Worm (Caenorhabditis elegans): ENCODE measurements around the gene M70.1.
A peak's percentile ranks its signal among the peaks of the same experiment; 100 is the strongest.

The M70.1 gene

DNA sequence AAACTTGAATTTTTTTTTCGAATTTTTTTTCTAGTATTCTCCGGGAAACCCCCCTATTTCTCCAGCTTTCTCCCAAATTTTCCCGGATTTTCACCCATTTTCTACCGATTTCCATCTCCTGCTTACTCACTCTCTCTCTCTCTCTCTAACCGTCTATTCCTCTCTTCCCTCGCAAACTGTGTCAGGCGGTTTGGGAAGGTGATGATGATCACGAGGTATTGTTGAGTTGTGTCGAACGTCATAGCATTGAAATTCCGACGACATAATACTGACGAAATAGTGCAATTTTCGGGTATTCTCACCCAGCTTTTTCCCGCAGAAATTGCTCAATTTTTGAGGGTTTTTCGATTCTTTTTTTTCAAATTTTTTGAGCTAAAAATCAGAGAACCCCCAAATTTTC lies 25.5 kb upstream of the M70.1 start (continued):
- no peak for TF ChIP-seq alr-1 (tag; optimal IDR thresholded peaks at IDR 0.05; ENCODE audit: borderline replicate concordance)
- TF ChIP-seq C16A3.4 (tag; optimal IDR thresholded peaks at IDR 0.05) = peak; percentile 72
- TF ChIP-seq ceh-8 (GFP tag; optimal IDR thresholded peaks at IDR 0.05) = no peak
- TF ChIP-seq fkh-10 (GFP tag; optimal IDR thresholded peaks at IDR 0.05) = no peak
- no peak for TF ChIP-seq unc-86 (tag; optimal IDR thresholded peaks at IDR 0.05)
- no peak for TF ChIP-seq pag-3 (tag; optimal IDR thresholded peaks at IDR 0.05; ENCODE audit: borderline replicate concordance, insufficient read depth)
- peak; percentile 62 for TF ChIP-seq jun-1 (tag; optimal IDR thresholded peaks at IDR 0.05)
- peak; percentile 91 for TF ChIP-seq blmp-1 (tag; optimal IDR thresholded peaks at IDR 0.05)
- no peak for TF ChIP-seq nhr-28 (tag; optimal IDR thresholded peaks at IDR 0.05)
- peak; percentile 2 to 82 for TF ChIP-seq lin-35 (GFP tag; optimal IDR thresholded peaks at IDR 0.05)
- no peak for TF ChIP-seq C34B4.2 (tag; optimal IDR thresholded peaks at IDR 0.05)

DNA sequence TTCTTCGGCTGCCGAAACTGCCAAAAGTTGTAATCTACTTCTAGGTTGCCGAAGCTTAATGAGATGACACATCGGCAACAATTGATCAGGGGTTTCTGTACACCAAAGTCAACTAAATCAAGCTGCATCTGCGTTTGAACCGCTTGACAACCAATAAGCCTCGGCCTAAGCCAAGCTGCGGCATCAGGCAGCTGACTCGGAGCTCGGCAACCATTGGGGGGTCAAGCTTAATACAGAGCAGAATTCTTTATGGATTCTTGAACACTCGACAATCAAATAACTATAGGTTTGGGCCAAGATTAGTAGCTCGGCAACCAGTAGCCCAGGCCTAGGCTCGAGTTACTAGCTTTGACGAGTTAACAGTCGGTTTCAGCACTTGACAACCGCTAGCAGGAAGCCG lies 24.8 kb upstream of the M70.1 start:
- TF ChIP-seq rnt-1 (tag; optimal IDR thresholded peaks at IDR 0.05) (no peak), ceh-63 (GFP tag; optimal IDR thresholded peaks at IDR 0.05) (no peak), efl-1 (optimal IDR thresholded peaks at IDR 0.05) (no peak), efl-1 (GFP tag; optimal IDR thresholded peaks at IDR 0.05 in 1 of 2) (peak in 1 of 2 experiments; percentile 91)

DNA sequence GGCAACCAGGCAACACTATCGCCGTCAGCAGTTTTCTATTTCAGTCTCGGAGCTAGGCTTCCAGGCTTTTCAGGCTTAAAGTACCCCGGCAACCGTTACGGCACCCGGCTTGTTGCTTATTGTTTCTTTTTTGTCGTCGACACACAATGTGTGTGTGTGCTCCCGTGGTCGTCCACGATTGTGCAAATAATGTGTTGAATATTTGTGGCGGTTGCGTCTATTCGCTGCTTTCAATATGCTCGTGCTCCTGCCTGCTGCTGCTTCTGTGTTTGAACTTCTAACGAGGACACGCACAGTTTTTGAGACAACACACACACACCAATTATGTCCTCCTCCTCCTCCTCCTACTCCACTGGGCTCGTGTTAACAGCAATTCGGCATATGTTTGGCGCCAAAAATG lies 24.3 kb upstream of the M70.1 start:
- TF ChIP-seq nhr-85 (tag) = no peak
- TF ChIP-seq hlh-17 (GFP tag; optimal IDR thresholded peaks at IDR 0.05; ENCODE audit: borderline replicate concordance) = no peak
- peak; percentile 3 for TF ChIP-seq lin-14 (GFP tag; optimal IDR thresholded peaks at IDR 0.05)
- TF ChIP-seq efl-1 (optimal IDR thresholded peaks at IDR 0.05) = no peak
- TF ChIP-seq efl-1 (GFP tag; optimal IDR thresholded peaks at IDR 0.05 in 1 of 2) = peak in 1 of 2 experiments; percentile 41
- TF ChIP-seq ceh-90 (tag; optimal IDR thresholded peaks at IDR 0.05) = no peak
- TF ChIP-seq tlp-1 (tag; optimal IDR thresholded peaks at IDR 0.05) = no peak
- TF ChIP-seq pax-3 (tag; optimal IDR thresholded peaks at IDR 0.05) = no peak
- no peak for TF ChIP-seq nhr-28 (tag; optimal IDR thresholded peaks at IDR 0.05)
- no peak for TF ChIP-seq sup-37 (GFP tag; optimal IDR thresholded peaks at IDR 0.05)

DNA sequence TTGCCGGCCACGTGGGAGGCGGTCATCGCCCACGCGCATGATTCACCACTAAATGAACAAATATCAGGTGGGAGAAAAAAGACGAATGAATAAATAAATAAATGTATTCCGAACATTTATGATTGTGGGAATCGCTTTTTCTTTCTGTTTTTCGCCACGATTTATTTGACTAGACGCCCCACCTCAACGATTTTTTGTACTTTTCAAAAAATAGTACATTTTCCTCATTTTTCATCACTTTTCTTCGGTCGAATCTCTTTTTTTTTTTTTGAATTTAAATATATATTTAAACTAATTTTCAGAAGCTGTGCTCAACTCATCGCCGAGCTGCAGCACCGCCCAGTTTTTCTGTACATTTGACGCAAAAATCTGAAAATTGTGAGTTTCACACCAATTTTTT lies 23.1 kb upstream of the M70.1 start, which contains the start of gene fnip-2:
Gene fnip-2 (plus strand): TSS at position 301 of the 400 bp plus-strand sequence.
- TF ChIP-seq mab-9 (GFP tag; IDR thresholded peaks at IDR 0.05) (no peak), rnt-1 (tag; optimal IDR thresholded peaks at IDR 0.05) (no peak), pax-3 (tag; optimal IDR thresholded peaks at IDR 0.05) (no peak), nhr-71 (tag; optimal IDR thresholded peaks at IDR 0.05) (no peak), unc-30 (tag; optimal IDR thresholded peaks at IDR 0.05) (no peak), hpl-2 (GFP tag; optimal IDR thresholded peaks at IDR 0.05) (no peak), pag-3 (tag; optimal IDR thresholded peaks at IDR 0.05; ENCODE audit: borderline replicate concordance, insufficient read depth) (no peak), F16B12.6 (tag; optimal IDR thresholded peaks at IDR 0.05) (no peak), ceh-90 (tag; optimal IDR thresholded peaks at IDR 0.05) (no peak), alr-1 (tag; optimal IDR thresholded peaks at IDR 0.05; ENCODE audit: borderline replicate concordance) (no peak), nhr-85 (tag) (no peak), ceh-8 (GFP tag; optimal IDR thresholded peaks at IDR 0.05) (no peak), unc-86 (tag; optimal IDR thresholded peaks at IDR 0.05) (no peak), irx-1 (tag; optimal IDR thresholded peaks at IDR 0.05) (no peak), egl-13 (tag; optimal IDR thresholded peaks at IDR 0.05) (no peak), nhr-90 (tag; optimal IDR thresholded peaks at IDR 0.05; ENCODE audit: poor library complexity) (no peak), aha-1 (tag; optimal IDR thresholded peaks at IDR 0.05) (no peak), mef-2 (tag; optimal IDR thresholded peaks at IDR 0.05) (no peak), lin-15B (tag; optimal IDR thresholded peaks at IDR 0.05) (no peak), lin-35 (GFP tag; optimal IDR thresholded peaks at IDR 0.05) (no peak)

DNA sequence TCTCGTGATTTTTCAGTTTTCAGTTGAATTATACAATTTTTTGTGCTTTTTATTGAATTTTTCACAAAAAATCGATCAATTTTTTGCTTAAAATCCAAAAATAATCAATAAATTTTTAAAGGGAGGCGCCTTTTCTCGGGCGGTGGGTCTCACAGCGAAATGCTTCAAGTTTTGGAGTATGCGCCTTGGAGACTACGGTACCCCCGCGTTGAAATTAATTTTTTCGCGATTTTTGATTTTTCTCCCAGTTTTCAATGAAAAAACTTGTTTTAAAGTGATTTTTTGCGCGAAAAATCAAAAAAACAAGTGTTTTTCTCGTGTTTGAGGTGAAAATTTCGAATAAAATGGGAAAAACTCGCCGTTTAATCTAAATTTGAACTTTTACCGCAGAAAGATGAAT lies 22.5 kb upstream of the M70.1 start:
- TF ChIP-seq nhr-76 (tag; optimal IDR thresholded peaks at IDR 0.05) (no peak), zag-1 (tag; optimal IDR thresholded peaks at IDR 0.05) (no peak), unc-30 (tag; optimal IDR thresholded peaks at IDR 0.05) (no peak), ceh-8 (GFP tag; optimal IDR thresholded peaks at IDR 0.05) (no peak), lir-3 (tag; optimal IDR thresholded peaks at IDR 0.05; ENCODE audit: poor library complexity) (no peak), nhr-11 (tag; optimal IDR thresholded peaks at IDR 0.05) (no peak)
